Worm (Caenorhabditis elegans) whole organism, L4 larva: Measurements from ENCODE around the gene K08D8.4.

Experiments used
- D1046.2 ChIP-seq: fragments of 200-800 bp; sonication (Bioruptor generic); IDR thresholded peaks from 2 replicates; pipeline ENCODE4 v1.3.6; 2022; ENCODE audit warnings: missing genetic modification characterization, missing compliant biosample characterization
- F10B5.3 ChIP-seq: sonication (generic microtip); optimal IDR thresholded peaks from 2 replicates; lab custom pipeline; 2016; ENCODE audit warnings: mild to moderate bottlenecking, missing genetic modification characterization, missing compliant biosample characterization
- F37D6.2 ChIP-seq: sonication (generic microtip); optimal IDR thresholded peaks from 2 replicates; lab custom pipeline; 2016; ENCODE audit warnings: mild to moderate bottlenecking, missing genetic modification characterization, missing compliant biosample characterization
- F49E8.2 ChIP-seq: sonication (generic microtip); optimal IDR thresholded peaks from 2 replicates; lab custom pipeline; 2016; ENCODE audit warnings: missing compliant biosample characterization, mild to moderate bottlenecking, missing genetic modification characterization, borderline replicate concordance
- T26A8.4 ChIP-seq: fragments of 200-800 bp; sonication (Bioruptor generic); IDR thresholded peaks from 2 replicates; pipeline ENCODE4 v1.3.6; 2022; ENCODE audit warnings: missing genetic modification characterization, missing compliant biosample characterization
- Y48G9A.11 ChIP-seq: fragments of 200-800 bp; sonication (Bioruptor generic); IDR thresholded peaks from 2 replicates; pipeline ENCODE4 v1.3.6; 2022; ENCODE audit warnings: missing genetic modification reagents, missing genetic modification characterization, missing compliant biosample characterization
- Y75B8A.6 ChIP-seq: fragments of 200-800 bp; sonication (Bioruptor generic); IDR thresholded peaks from 2 replicates; pipeline ENCODE4 v1.3.6; 2022; ENCODE audit warnings: missing genetic modification reagents, missing genetic modification characterization, missing compliant biosample characterization
- aly-2 ChIP-seq: sonication (generic microtip); optimal IDR thresholded peaks from 2 replicates; lab custom pipeline; 2018; ENCODE audit warnings: missing biosample characterization, missing genetic modification characterization
- ama-1 ChIP-seq: fragments of 150-350 bp; optimal IDR thresholded peaks from 2 replicates; lab custom pipeline; 2014; ENCODE audit warnings: inconsistent platforms, mixed read lengths
- ces-1 ChIP-seq: fragments of 150-350 bp; sonication (generic microtip); optimal IDR thresholded peaks from 4 replicates; lab custom pipeline; 2014; ENCODE audit warnings: missing biosample characterization, missing genetic modification reagents, missing genetic modification characterization
- cey-2 ChIP-seq: sonication (generic microtip); optimal IDR thresholded peaks from 3 replicates; lab custom pipeline; 2017; ENCODE audit warnings: missing genetic modification characterization, mild to moderate bottlenecking, missing compliant biosample characterization, antibody characterized with exemption, borderline replicate concordance; ENCODE audit not compliant: insufficient read depth
- daf-16 ChIP-seq, 3 experiments: sonication (generic microtip); optimal IDR thresholded peaks; 2 replicates each; lab custom pipeline; 2016 to 2017; ENCODE audit warnings: missing genetic modification characterization in 3 of 3, missing genetic modification reagents in 3 of 3, mild to moderate bottlenecking in 2 of 3, missing compliant biosample characterization in 2 of 3, missing biosample characterization in 1 of 3, moderate library complexity in 1 of 3
- daf-19 ChIP-seq: fragments of 200-800 bp; sonication (Bioruptor generic); conservative IDR thresholded peaks from 2 replicates; pipeline ENCODE4 v1.3.6; 2022; ENCODE audit warnings: missing genetic modification characterization, missing compliant biosample characterization
- dmd-6 ChIP-seq: fragments of 200-800 bp; sonication (Bioruptor generic); IDR thresholded peaks from 2 replicates; pipeline ENCODE4 v1.3.6; 2022; ENCODE audit warnings: missing genetic modification reagents, missing genetic modification characterization, missing compliant biosample characterization
- dmd-9 ChIP-seq: fragments of 200-800 bp; sonication (Bioruptor generic); IDR thresholded peaks from 2 replicates; pipeline ENCODE4 v1.3.6; 2022; ENCODE audit warnings: missing genetic modification reagents, missing genetic modification characterization, missing compliant biosample characterization
- duxl-1 ChIP-seq: sonication (generic microtip); optimal IDR thresholded peaks from 2 replicates; lab custom pipeline; 2016; ENCODE audit warnings: mild to moderate bottlenecking, missing genetic modification characterization, moderate library complexity, missing compliant biosample characterization; ENCODE audit not compliant: poor library complexity
- dve-1 ChIP-seq: sonication (generic microtip); optimal IDR thresholded peaks from 2 replicates; lab custom pipeline; 2017; ENCODE audit warnings: antibody characterized with exemption, mild to moderate bottlenecking, missing genetic modification characterization, missing compliant biosample characterization; ENCODE audit not compliant: insufficient read depth
- egl-43 ChIP-seq: fragments of 200-800 bp; sonication (Bioruptor generic); IDR thresholded peaks from 2 replicates; pipeline ENCODE4 v1.3.6; 2022; ENCODE audit warnings: missing genetic modification reagents, missing genetic modification characterization, missing compliant biosample characterization
- fos-1 ChIP-seq: fragments of 150-350 bp; optimal IDR thresholded peaks from 2 replicates; lab custom pipeline; 2014; ENCODE audit warnings: missing biosample characterization, missing genetic modification characterization
- hif-1 ChIP-seq, 2 experiments: sonication (generic microtip); optimal IDR thresholded peaks; 2 replicates each; lab custom pipeline; 2016 to 2017; ENCODE audit warnings: missing compliant biosample characterization in 2 of 2, missing genetic modification characterization in 2 of 2, missing genetic modification reagents in 2 of 2, missing genotype in 2 of 2, mild to moderate bottlenecking in 1 of 2
- hlh-11 ChIP-seq: fragments of 200-800 bp; sonication (Bioruptor generic); optimal IDR thresholded peaks from 2 replicates; lab custom pipeline; 2018; ENCODE audit warnings: mild to moderate bottlenecking, missing genetic modification characterization, missing compliant biosample characterization
- hlh-30 ChIP-seq: sonication (generic microtip); optimal IDR thresholded peaks from 2 replicates; lab custom pipeline; 2017; ENCODE audit warnings: antibody characterized with exemption, mild to moderate bottlenecking, missing genetic modification characterization, missing compliant biosample characterization; ENCODE audit not compliant: insufficient read depth
- hmg-1.1 ChIP-seq: fragments of 200-800 bp; sonication (Bioruptor generic); IDR thresholded peaks from 2 replicates; pipeline ENCODE4 v1.3.6; 2022; ENCODE audit warnings: missing genetic modification reagents, missing genetic modification characterization, missing compliant biosample characterization
- lim-7 ChIP-seq: fragments of 200-800 bp; sonication (Bioruptor generic); IDR thresholded peaks from 2 replicates; pipeline ENCODE4 v1.3.6; 2022; ENCODE audit warnings: missing genetic modification characterization, missing compliant biosample characterization
- lin-13 ChIP-seq: fragments of 150-350 bp; optimal IDR thresholded peaks from 2 replicates; lab custom pipeline; 2014; ENCODE audit warnings: missing biosample characterization, missing genetic modification reagents, missing genetic modification characterization
- lin-15B ChIP-seq: fragments of 150-350 bp; sonication (generic microtip); optimal IDR thresholded peaks from 3 replicates; lab custom pipeline; 2014; ENCODE audit warnings: missing biosample characterization, missing genetic modification characterization
- lin-38 ChIP-seq: fragments of 200-800 bp; sonication (Bioruptor generic); IDR thresholded peaks from 2 replicates; pipeline ENCODE4 v1.3.6; 2022; ENCODE audit warnings: missing genetic modification reagents, missing genetic modification characterization, missing compliant biosample characterization
- lin-39 ChIP-seq: fragments of 150-350 bp; optimal IDR thresholded peaks from 2 replicates; lab custom pipeline; 2014; ENCODE audit warnings: missing biosample characterization, missing genetic modification reagents, missing genetic modification characterization
- lir-3 ChIP-seq: sonication (generic microtip); optimal IDR thresholded peaks from 2 replicates; lab custom pipeline; 2016; ENCODE audit warnings: mild to moderate bottlenecking, missing genetic modification characterization, missing compliant biosample characterization
- lsy-2 ChIP-seq, 2 experiments: fragments of 150-350 bp in 1 of 2; sonication (generic microtip) in 1 of 2; optimal IDR thresholded peaks; 2 replicates each; lab custom pipeline; 2014 to 2017; ENCODE audit warnings: missing biosample characterization in 2 of 2, missing genetic modification characterization in 2 of 2
- mdl-1 ChIP-seq, 2 experiments: fragments of 150-350 bp in 1 of 2; sonication (generic microtip) in 1 of 2; optimal IDR thresholded peaks; 2 replicates each; lab custom pipeline; 2014 to 2017; ENCODE audit warnings: missing biosample characterization in 2 of 2, missing genetic modification characterization in 2 of 2
- mdt-29 ChIP-seq: fragments of 200-800 bp; sonication (Bioruptor generic); IDR thresholded peaks from 2 replicates; pipeline ENCODE4 v1.3.6; 2022; ENCODE audit warnings: missing genetic modification reagents, missing genetic modification characterization, missing compliant biosample characterization
- mep-1 ChIP-seq: fragments of 150-350 bp; sonication (generic microtip); optimal IDR thresholded peaks from 3 replicates; lab custom pipeline; 2014; ENCODE audit warnings: missing biosample characterization, missing genetic modification characterization
- mxl-2 ChIP-seq: fragments of 200-800 bp; sonication (Bioruptor generic); conservative IDR thresholded peaks from 2 replicates; pipeline ENCODE4 v1.3.6; 2022; ENCODE audit warnings: missing genetic modification reagents, missing genetic modification characterization, missing compliant biosample characterization
- mxl-3 ChIP-seq: fragments of 200-800 bp; sonication (Bioruptor generic); optimal IDR thresholded peaks from 2 replicates; lab custom pipeline; 2018; ENCODE audit warnings: mild to moderate bottlenecking, missing genetic modification characterization, missing compliant biosample characterization
- nhr-11 ChIP-seq: fragments of 150-350 bp; optimal IDR thresholded peaks from 2 replicates; lab custom pipeline; 2014; ENCODE audit warnings: missing biosample characterization, missing genetic modification characterization
- nhr-25 ChIP-seq: sonication (generic microtip); optimal IDR thresholded peaks from 2 replicates; lab custom pipeline; 2017; ENCODE audit warnings: missing genetic modification characterization, mild to moderate bottlenecking, missing compliant biosample characterization, antibody characterized with exemption, moderate library complexity, borderline replicate concordance; ENCODE audit not compliant: insufficient read depth
- nhr-28 ChIP-seq: fragments of 150-350 bp; optimal IDR thresholded peaks from 2 replicates; lab custom pipeline; 2014; ENCODE audit warnings: missing biosample characterization, missing genetic modification characterization
- nhr-48 ChIP-seq: sonication (generic microtip); optimal IDR thresholded peaks from 2 replicates; lab custom pipeline; 2016; ENCODE audit warnings: mild to moderate bottlenecking, missing genetic modification characterization, missing compliant biosample characterization
- nhr-76 ChIP-seq: fragments of 150-350 bp; optimal IDR thresholded peaks from 2 replicates; lab custom pipeline; 2014; ENCODE audit warnings: missing biosample characterization, missing genetic modification characterization
- php-3 ChIP-seq: fragments of 200-800 bp; sonication (Bioruptor generic); IDR thresholded peaks from 2 replicates; pipeline ENCODE4 v1.3.6; 2022; ENCODE audit warnings: missing genetic modification reagents, missing genetic modification characterization, missing compliant biosample characterization
- pqm-1 ChIP-seq: sonication (generic microtip); optimal IDR thresholded peaks from 2 replicates; lab custom pipeline; 2017; ENCODE audit warnings: missing biosample characterization, missing genetic modification characterization
- rbr-2 ChIP-seq: sonication (generic microtip); optimal IDR thresholded peaks from 2 replicates; lab custom pipeline; 2016; ENCODE audit warnings: missing genotype, missing genetic modification characterization, missing compliant biosample characterization
- saeg-2 ChIP-seq: fragments of 200-800 bp; sonication (Bioruptor generic); IDR thresholded peaks from 2 replicates; pipeline ENCODE4 v1.3.6; 2022; ENCODE audit warnings: missing genetic modification reagents, missing genetic modification characterization, missing compliant biosample characterization
- spr-3 ChIP-seq: fragments of 200-800 bp; sonication (Bioruptor generic); optimal IDR thresholded peaks from 2 replicates; lab custom pipeline; 2018; ENCODE audit warnings: mild to moderate bottlenecking, missing genetic modification characterization, missing compliant biosample characterization
- tag-97 ChIP-seq: fragments of 200-800 bp; sonication (Bioruptor generic); IDR thresholded peaks from 2 replicates; pipeline ENCODE4 v1.3.6; 2022; ENCODE audit warnings: missing genetic modification characterization, missing compliant biosample characterization
- unc-39 ChIP-seq: sonication (generic microtip); optimal IDR thresholded peaks from 2 replicates; lab custom pipeline; 2017; ENCODE audit warnings: missing biosample characterization, missing genetic modification characterization
- unc-62 ChIP-seq, 3 experiments: fragments of 150-350 bp in 1 of 3; sonication (generic microtip); optimal IDR thresholded peaks in 2 of 3; peaks in 1 of 3; 1 replicate in 1 of 3; 2 replicates in 2 of 3; lab custom pipeline; 2014 to 2017; ENCODE audit warnings: missing biosample characterization in 3 of 3, missing genetic modification characterization in 3 of 3, missing genetic modification reagents in 3 of 3, missing genotype in 1 of 3
- zag-1 ChIP-seq: fragments of 150-350 bp; optimal IDR thresholded peaks from 2 replicates; lab custom pipeline; 2014; ENCODE audit warnings: missing biosample characterization, missing genetic modification characterization
- zip-2 ChIP-seq: fragments of 150-350 bp; optimal IDR thresholded peaks from 2 replicates; lab custom pipeline; 2014; ENCODE audit warnings: missing biosample characterization, missing genetic modification characterization
- ztf-7 ChIP-seq: fragments of 150-350 bp; optimal IDR thresholded peaks from 2 replicates; lab custom pipeline; 2014; ENCODE audit warnings: missing biosample characterization, missing genetic modification characterization

The K08D8.4 gene

DNA sequence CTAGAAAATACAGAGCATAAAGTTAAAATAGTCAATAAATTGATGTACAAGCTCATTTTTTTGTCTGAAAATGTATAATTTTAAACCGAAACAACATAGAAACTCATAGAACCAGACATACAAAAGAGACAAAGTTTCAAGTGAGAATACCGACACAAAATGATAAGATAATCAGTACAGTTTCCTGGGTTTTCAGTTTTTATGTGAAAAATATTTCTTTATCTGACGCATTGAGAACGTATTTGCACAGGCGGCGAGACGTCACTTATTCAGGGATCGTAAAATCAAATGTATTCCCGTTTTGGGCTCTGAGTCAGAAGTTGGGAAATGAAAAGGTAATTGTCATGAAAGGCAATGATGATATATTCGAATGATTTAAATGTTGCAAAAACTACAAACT, 19.4 kb downstream of the K08D8.4 start, which contains the start of gene K08D8.6:
Gene K08D8.6, minus strand, starts transcription at position 64 of the 400 bp plus-strand sequence.
- TF ChIP-seq nhr-76 (tag; lab: Kevin White, UChicago): no peak
- no peak for TF ChIP-seq D1046.2 (GFP tag; lab: Robert Waterston, UW)
- TF ChIP-seq saeg-2 (GFP tag; lab: Robert Waterston, UW): no peak
- no peak for TF ChIP-seq duxl-1 (tag; lab: Kevin White, UChicago)
- no peak for TF ChIP-seq Y48G9A.11 (GFP tag; lab: Robert Waterston, UW)
- no peak for TF ChIP-seq rbr-2 (tag; lab: Kevin White, UChicago)
- no peak for TF ChIP-seq lin-39 (tag; lab: Kevin White, UChicago)
- TF ChIP-seq dve-1 (tag; lab: Kevin White, UChicago): peak; percentile 40
- TF ChIP-seq hmg-1.1 (GFP tag; lab: Robert Waterston, UW): no peak
- TF ChIP-seq daf-16 (GFP tag; optimal IDR thresholded peaks at IDR 0.05; lab: Kevin White, UChicago): no peak
- TF ChIP-seq daf-16 (tag; optimal IDR thresholded peaks at IDR 0.05; lab: Kevin White, UChicago): peak; percentile 75
- no peak for TF ChIP-seq F10B5.3 (tag; lab: Kevin White, UChicago)
- TF ChIP-seq tag-97 (GFP tag; lab: Robert Waterston, UW): no peak
- no peak for TF ChIP-seq hlh-30 (tag; lab: Kevin White, UChicago)
- no peak for TF ChIP-seq mdt-29 (GFP tag; lab: Robert Waterston, UW)
- peak; percentile 88 for TF ChIP-seq php-3 (GFP tag; lab: Robert Waterston, UW)
- TF ChIP-seq spr-3 (GFP tag; lab: Kevin White, UChicago): no peak
- no peak for TF ChIP-seq lir-3 (tag; lab: Kevin White, UChicago)
- peak; percentile 94 for TF ChIP-seq dmd-6
- no peak for TF ChIP-seq unc-62 (GFP tag; optimal IDR thresholded peaks at IDR 0.05 in 1 of 2; lab: Kevin White, UChicago)
- no peak for TF ChIP-seq unc-62 (tag; optimal IDR thresholded peaks at IDR 0.05; lab: Kevin White, UChicago)
- TF ChIP-seq dmd-9 (GFP tag; lab: Robert Waterston, UW): no peak
- TF ChIP-seq lin-15B: no peak
- peak; percentile 62 for TF ChIP-seq hlh-11 (tag; lab: Kevin White, UChicago)
- TF ChIP-seq mdl-1 (tag; optimal IDR thresholded peaks at IDR 0.05; lab: Kevin White, UChicago): no peak
- peak; percentile 73 for TF ChIP-seq nhr-48 (tag; lab: Kevin White, UChicago)
- TF ChIP-seq unc-39 (tag; lab: Kevin White, UChicago): no peak
- no peak for TF ChIP-seq T26A8.4 (GFP tag; lab: Robert Waterston, UW)
- TF ChIP-seq ces-1 (GFP tag; lab: Kevin White, UChicago): no peak
- TF ChIP-seq daf-19: no peak
- TF ChIP-seq lim-7 (GFP tag; lab: Robert Waterston, UW): no peak
- no peak for TF ChIP-seq cey-2 (tag; lab: Kevin White, UChicago)
- peak; percentile 67 for TF ChIP-seq nhr-28 (tag; lab: Kevin White, UChicago)
- TF ChIP-seq fos-1 (tag; lab: Kevin White, UChicago): no peak
- TF ChIP-seq egl-43: no peak
- no peak for TF ChIP-seq lsy-2 (tag; optimal IDR thresholded peaks at IDR 0.05; lab: Kevin White, UChicago)
- TF ChIP-seq lin-38: no peak
- no peak for TF ChIP-seq ama-1 (lab: Kevin White, UChicago)
- no peak for TF ChIP-seq nhr-25 (tag; lab: Kevin White, UChicago)
- TF ChIP-seq mep-1: no peak
- TF ChIP-seq mxl-2: no peak
- no peak for TF ChIP-seq mxl-3 (GFP tag; lab: Kevin White, UChicago)
- no peak for TF ChIP-seq lin-13 (GFP tag; lab: Kevin White, UChicago)
- no peak for TF ChIP-seq F37D6.2 (tag; lab: Kevin White, UChicago)
- no peak for TF ChIP-seq hif-1 (tag; optimal IDR thresholded peaks at IDR 0.05; lab: Kevin White, UChicago)
- no peak for TF ChIP-seq aly-2 (tag; lab: Kevin White, UChicago)
- no peak for TF ChIP-seq F49E8.2 (tag; lab: Kevin White, UChicago)
- peak; percentile 88 for TF ChIP-seq pqm-1
- no peak for TF ChIP-seq zip-2 (tag; lab: Kevin White, UChicago)
- no peak for TF ChIP-seq ztf-7 (tag; lab: Kevin White, UChicago)
- TF ChIP-seq Y75B8A.6: no peak
- TF ChIP-seq nhr-11: no peak
- TF ChIP-seq zag-1 (tag; lab: Kevin White, UChicago): no peak
